Fruit fly (Drosophila melanogaster) whole organism, pupa: ENCODE measurements around the gene CG15878.

Experiments used
- CG13204 ChIP-seq: fragments of 200-800 bp; sonication (Bioruptor generic); optimal IDR thresholded peaks from 2 replicates; lab custom pipeline; 2018; ENCODE audit warnings: missing biosample characterization, mild to moderate bottlenecking, missing genetic modification characterization, moderate library complexity
- CG4496 ChIP-seq: fragments of 200-800 bp; sonication (Bioruptor generic); IDR thresholded peaks from 3 replicates; pipeline ENCODE4 v1.3.6; 2022; ENCODE audit warnings: missing biosample characterization, missing genetic modification characterization
- CG9948 ChIP-seq: fragments of 200-800 bp; sonication (Bioruptor generic); optimal IDR thresholded peaks from 2 replicates; lab custom pipeline; 2018; ENCODE audit warnings: missing biosample characterization, mild to moderate bottlenecking, missing genetic modification characterization, moderate library complexity
- Pif1A ChIP-seq: fragments of 200-800 bp; sonication (Bioruptor generic); optimal IDR thresholded peaks from 3 replicates; lab custom pipeline; 2016; ENCODE audit warnings: missing biosample characterization, missing genetic modification characterization

DNA sequence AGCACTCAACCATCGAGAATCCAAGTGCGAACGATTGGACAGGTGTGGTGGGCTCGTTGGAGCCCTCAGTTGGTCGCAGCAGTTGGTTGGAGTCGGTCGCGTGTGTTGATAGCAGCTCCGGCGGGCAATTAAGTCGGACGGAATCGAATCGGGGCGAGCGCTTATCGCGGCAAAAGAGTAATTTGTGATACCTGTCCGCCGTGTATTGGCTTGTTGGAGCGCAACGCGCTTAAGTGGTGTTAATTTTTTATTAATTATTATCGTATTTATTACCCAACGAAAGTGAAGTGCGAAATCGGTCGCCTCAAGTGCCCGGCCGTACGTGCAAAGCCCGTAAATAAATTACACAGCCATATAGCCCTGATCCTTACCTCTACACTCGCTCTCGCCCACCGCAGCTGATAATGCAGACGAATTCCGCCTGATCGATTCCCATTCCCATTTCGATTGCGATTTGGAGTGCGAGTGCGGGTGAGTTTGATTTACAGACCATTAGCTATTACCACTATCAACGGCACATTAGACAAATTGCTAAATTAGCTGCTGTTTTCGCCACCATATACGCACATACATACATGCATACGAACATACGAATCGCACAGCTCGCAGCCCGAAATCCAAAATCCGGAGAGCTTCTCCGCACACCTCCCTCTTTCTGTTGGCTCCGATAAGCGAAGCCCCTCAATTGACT is 25.4 kb upstream of the CG15878 start, which contains the start of gene ACXD:
- TF ChIP-seq CG13204 (GFP tag; lab: Kevin White, UChicago) = no peak
- TF ChIP-seq Pif1A (GFP tag; lab: Kevin White, UChicago) = no peak
- TF ChIP-seq CG9948 (tag; lab: Kevin White, UChicago) = no peak
- no peak for TF ChIP-seq CG4496 (GFP tag; lab: Robert Waterston, UW)
